Fruit fly (Drosophila melanogaster): Measurements from ENCODE around the gene CG14687.

Gene CG14687

dm6 chr3R:10747650-10748049 lies 45.1 kb upstream of the CG14687 start (continued):
- no peak for TF ChIP-seq CG9797 (GFP tag; optimal IDR thresholded peaks at IDR 0.05)
- peak; percentile 25 for TF ChIP-seq CG3281 (GFP tag; optimal IDR thresholded peaks at IDR 0.05)
- no peak for TF ChIP-seq prd (optimal IDR thresholded peaks at IDR 0.05)
- 0 out of 3 replicates have a peak, but pooled peaks have one; percentile 11 for TF ChIP-seq prd (GFP tag; IDR thresholded peaks at IDR 0.05)
- TF ChIP-seq Fer3 (tag; optimal IDR thresholded peaks at IDR 0.05) = peak; percentile 36
- TF ChIP-seq lmd (GFP tag; IDR thresholded peaks at IDR 0.05) = peak; percentile 25; the same call in 1 of the 2 replicates
- TF ChIP-seq unpg (GFP tag; optimal IDR thresholded peaks at IDR 0.05) = no peak
- TF ChIP-seq Xbp1 (GFP tag; optimal IDR thresholded peaks at IDR 0.05) = peak; percentile 3
- 0 out of 2 replicates have a peak, but pooled peaks have one; percentile 14 for TF ChIP-seq CG32767 (GFP tag; IDR thresholded peaks at IDR 0.05)
- TF ChIP-seq gt (GFP tag; IDR thresholded peaks at IDR 0.05) = no peak
- TF ChIP-seq Taf1 (GFP tag; IDR thresholded peaks at IDR 0.05) = no peak
- no peak for TF ChIP-seq Mes4 (GFP tag; optimal IDR thresholded peaks at IDR 0.05)
- TF ChIP-seq CG18599 (GFP tag; optimal IDR thresholded peaks at IDR 0.05) = peak; percentile 48
- TF ChIP-seq stc (GFP tag; IDR thresholded peaks at IDR 0.05) = 0 out of 2 replicates have a peak, but pooled peaks have one; percentile 13
- peak; percentile 45 for TF ChIP-seq CG2120 (GFP tag; optimal IDR thresholded peaks at IDR 0.05)
- TF ChIP-seq CG15073 (GFP tag; optimal IDR thresholded peaks at IDR 0.05) = no peak
- TF ChIP-seq Mrtf (GFP tag; IDR thresholded peaks at IDR 0.05) = 0 out of 3 replicates have a peak, but pooled peaks have one; percentile 12
- no peak for TF ChIP-seq klu (GFP tag; IDR thresholded peaks at IDR 0.05)
- no peak for TF ChIP-seq CG1647 (GFP tag; optimal IDR thresholded peaks at IDR 0.05)
- TF ChIP-seq Ets65A (GFP tag) = peak; percentile 76
- TF ChIP-seq so (GFP tag; IDR thresholded peaks at IDR 0.05) = no peak
- TF ChIP-seq dysf (GFP tag; IDR thresholded peaks at IDR 0.05) = 0 out of 3 replicates have a peak, but pooled peaks have one; percentile 35
- TF ChIP-seq CG11695 (GFP tag; IDR thresholded peaks at IDR 0.05) = 0 out of 3 replicates have a peak, but pooled peaks have one; percentile 32
- no peak for TF ChIP-seq CG9215 (GFP tag; IDR thresholded peaks at IDR 0.05)
- peak; percentile 49; the same call in 1 of the 2 replicates for TF ChIP-seq slbo (GFP tag; IDR thresholded peaks at IDR 0.05)
- no peak for TF ChIP-seq Dip2 (GFP tag; IDR thresholded peaks at IDR 0.05)
- TF ChIP-seq CG11504 (tag; optimal IDR thresholded peaks at IDR 0.05) = peak; percentile 35
- no peak for TF ChIP-seq sob (GFP tag; IDR thresholded peaks at IDR 0.05)
- TF ChIP-seq crol (GFP tag; IDR thresholded peaks at IDR 0.05) = no peak

dm6 chr3R:10751061-10751460 lies 41.6 kb upstream of the CG14687 start, which contains the start of gene TkR86C:
Gene TkR86C (minus strand): TSS chr3R:10751228.
- TF ChIP-seq scrt (GFP tag; optimal IDR thresholded peaks at IDR 0.05) = peak; percentile 81
- TF ChIP-seq CG11504 (tag; optimal IDR thresholded peaks at IDR 0.05) = peak; percentile 98
- no peak for TF ChIP-seq TFAM (GFP tag; optimal IDR thresholded peaks at IDR 0.05)

dm6 chr3R:10755534-10755933 lies 37.2 kb upstream of the CG14687 start, which contains the start of gene CG14691:
Gene CG14691 (minus strand): TSS chr3R:10755634.
- TF ChIP-seq dm (GFP tag; optimal IDR thresholded peaks at IDR 0.05) (no peak), CoRest (tag; optimal IDR thresholded peaks at IDR 0.05) (no peak), MESR4 (GFP tag; optimal IDR thresholded peaks at IDR 0.05) (no peak)

dm6 chr3R:10759348-10759847 lies 33.3 kb upstream of the CG14687 start, which contains the start of gene CG31272:
Gene CG31272 (minus strand): TSS chr3R:10759398.
- TF ChIP-seq ERR (GFP tag; optimal IDR thresholded peaks at IDR 0.05) (no peak), gem (tag; optimal IDR thresholded peaks at IDR 0.05) (peak; percentile 8), Neu2 (GFP tag; optimal IDR thresholded peaks at IDR 0.05; ENCODE audit: borderline replicate concordance) (no peak), CG11093 (GFP tag; IDR thresholded peaks at IDR 0.05) (no peak), disco-r (GFP tag; optimal IDR thresholded peaks at IDR 0.05) (no peak), ATbp (GFP tag; optimal IDR thresholded peaks at IDR 0.05) (peak; percentile 11), Med (GFP tag) (peak; percentile 62), sens (GFP tag) (peak; percentile 55), dm (GFP tag; optimal IDR thresholded peaks at IDR 0.05) (no peak), Dad (GFP tag; optimal IDR thresholded peaks at IDR 0.05) (no peak), CG13296 (GFP tag; optimal IDR thresholded peaks at IDR 0.05) (peak; percentile 16), CG4424 (GFP tag; optimal IDR thresholded peaks at IDR 0.05) (no peak), run (tag; optimal IDR thresholded peaks at IDR 0.05) (no peak), fd3F (GFP tag; optimal IDR thresholded peaks at IDR 0.05) (no peak)
